Fruit fly (Drosophila melanogaster): Measurements from ENCODE around the gene sqz.

The sqz gene

DNA sequence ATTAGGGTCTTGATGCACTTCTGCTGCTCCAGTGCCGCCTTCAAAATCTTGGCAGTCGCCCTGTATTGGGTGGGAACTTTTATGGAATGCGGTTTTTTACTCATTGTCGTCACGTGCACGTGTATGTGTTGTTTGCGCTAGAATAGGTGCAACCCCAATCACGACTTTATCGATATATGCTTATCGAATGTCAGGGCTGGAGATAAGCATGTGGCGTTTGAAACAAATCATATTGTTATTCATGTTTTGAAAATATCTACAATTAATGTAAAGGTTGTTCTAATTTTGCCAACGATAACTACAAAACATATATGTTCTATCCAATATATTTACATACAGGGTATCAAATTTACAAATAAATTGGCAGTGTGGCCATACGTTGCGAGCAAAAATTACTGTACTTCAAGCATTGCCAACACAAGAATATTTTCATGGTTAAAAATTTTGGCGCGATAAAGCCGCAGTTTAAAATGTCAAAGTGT lies 1.8 kb upstream of the sqz start, which contains the start of the genes CG42359 and Nsun5 (continued):
- TF ChIP-seq CG3281 (GFP tag; optimal IDR thresholded peaks at IDR 0.05) (peak; percentile 84), CG4404 (GFP tag; IDR thresholded peaks at IDR 0.05) (peak; percentile 85), Neu2 (GFP tag; optimal IDR thresholded peaks at IDR 0.05; ENCODE audit: borderline replicate concordance) (peak; percentile 70), HLHmδ (GFP tag; optimal IDR thresholded peaks at IDR 0.05) (peak; percentile 5), YL-1 (GFP tag; optimal IDR thresholded peaks at IDR 0.05) (peak; percentile 95), CG2875 (GFP tag; optimal IDR thresholded peaks at IDR 0.05) (peak; percentile 46), hbn (GFP tag; IDR thresholded peaks at IDR 0.05; ENCODE audit: partially characterized antibody) (peak; percentile 96), zen (tag; optimal IDR thresholded peaks at IDR 0.05) (peak; percentile 91), Taf1 (GFP tag; IDR thresholded peaks at IDR 0.05) (peak; percentile 80), CG7357 (GFP tag; IDR thresholded peaks at IDR 0.05) (peak; percentile 58; the same call in 1 of the 3 replicates), CG14965 (GFP tag; optimal IDR thresholded peaks at IDR 0.05; ENCODE audit: borderline replicate concordance) (peak; percentile 65), CG34422 (GFP tag; IDR thresholded peaks at IDR 0.05) (peak; percentile 90), CG34376 (GFP tag; optimal IDR thresholded peaks at IDR 0.05) (peak; percentile 80), CG10565 (GFP tag; optimal IDR thresholded peaks at IDR 0.05) (peak; percentile 46), sc (optimal IDR thresholded peaks at IDR 0.05) (no peak), sc (GFP tag; optimal IDR thresholded peaks at IDR 0.05) (peak; percentile 70), HmgZ (tag; optimal IDR thresholded peaks at IDR 0.05) (peak; percentile 93), CG13287 (GFP tag; IDR thresholded peaks at IDR 0.05; ENCODE audit: partially characterized antibody) (peak; percentile 97), CG17385 (GFP tag; optimal IDR thresholded peaks at IDR 0.05) (peak; percentile 74), grau (tag; optimal IDR thresholded peaks at IDR 0.05) (peak; percentile 86), CG6254 (GFP tag; optimal IDR thresholded peaks at IDR 0.05) (peak; percentile 83), CG12659 (GFP tag; optimal IDR thresholded peaks at IDR 0.05) (peak; percentile 92), CG10209 (GFP tag; optimal IDR thresholded peaks at IDR 0.05) (peak; percentile 87), Atf3 (GFP tag; optimal IDR thresholded peaks at IDR 0.05) (peak; percentile 82), CG1233 (GFP tag; optimal IDR thresholded peaks at IDR 0.05) (peak; percentile 81), CG6175 (GFP tag; IDR thresholded peaks at IDR 0.05) (peak; percentile 78), prd (optimal IDR thresholded peaks at IDR 0.05) (no peak), prd (GFP tag; IDR thresholded peaks at IDR 0.05) (peak; percentile 95), CG3407 (GFP tag; optimal IDR thresholded peaks at IDR 0.05) (peak; percentile 73), Eip74EF (GFP tag; optimal IDR thresholded peaks at IDR 0.05) (peak in 1 of 2 experiments; percentile 63), caup (GFP tag; optimal IDR thresholded peaks at IDR 0.05; ENCODE audit: severe bottlenecking) (peak; percentile 80), lola (GFP tag; optimal IDR thresholded peaks at IDR 0.05) (peak in 1 of 3 experiments; percentile 83), vnd (GFP tag; IDR thresholded peaks at IDR 0.05; ENCODE audit: partially characterized antibody) (peak; percentile 85), stwl (tag; optimal IDR thresholded peaks at IDR 0.05) (peak; percentile 92), CG9932 (GFP tag; IDR thresholded peaks at IDR 0.05) (peak; percentile 94), run (tag; optimal IDR thresholded peaks at IDR 0.05) (peak; percentile 76), fu2 (GFP tag; optimal IDR thresholded peaks at IDR 0.05) (peak; percentile 90), CG13123 (GFP tag; optimal IDR thresholded peaks at IDR 0.05) (peak; percentile 83), hb (GFP tag; IDR thresholded peaks at IDR 0.05; ENCODE audit: partially characterized antibody) (peak; percentile 73), pum (GFP tag; optimal IDR thresholded peaks at IDR 0.05) (peak; percentile 90), Dp (GFP tag; optimal IDR thresholded peaks at IDR 0.05) (peak; percentile 95), tap (tag; optimal IDR thresholded peaks at IDR 0.05) (peak; percentile 81), CG15269 (tag; optimal IDR thresholded peaks at IDR 0.05) (peak; percentile 86), org-1 (GFP tag; optimal IDR thresholded peaks at IDR 0.05) (peak; percentile 67), CG2202 (tag; optimal IDR thresholded peaks at IDR 0.05) (peak; percentile 77), Doc2 (GFP tag; IDR thresholded peaks at IDR 0.05) (0 out of 2 replicates have a peak, but pooled peaks have one; percentile 32), CG16863 (GFP tag; optimal IDR thresholded peaks at IDR 0.05) (peak; percentile 86), CG1529 (GFP tag; optimal IDR thresholded peaks at IDR 0.05) (peak; percentile 75), Sry-δ (GFP tag; optimal IDR thresholded peaks at IDR 0.05) (peak; percentile 92)

All from whole organism, embryonic.